Fruit fly (Drosophila melanogaster) whole organism, adult: Measurements from ENCODE around the gene CG15211.

Experiments
- CG11617 ChIP-seq: fragments of 200-800 bp; sonication (Bioruptor generic); optimal IDR thresholded peaks from 2 replicates; lab custom pipeline; 2017; ENCODE audit warnings: mild to moderate bottlenecking, missing biosample characterization, missing genetic modification reagents, missing genetic modification characterization
- CG12768 ChIP-seq: fragments of 200-800 bp; sonication (Bioruptor generic); optimal IDR thresholded peaks from 2 replicates; lab custom pipeline; 2017; ENCODE audit warnings: missing biosample characterization, missing genetic modification characterization, mild to moderate bottlenecking, moderate library complexity, missing genetic modification reagents
- CG14711 ChIP-seq: fragments of 200-800 bp; sonication (Bioruptor generic); optimal IDR thresholded peaks from 2 replicates; lab custom pipeline; 2018; ENCODE audit warnings: missing biosample characterization, mild to moderate bottlenecking, missing genetic modification characterization, moderate library complexity
- CG1620 ChIP-seq: fragments of 200-800 bp; sonication (Bioruptor generic); optimal IDR thresholded peaks from 2 replicates; lab custom pipeline; 2016; ENCODE audit warnings: missing biosample characterization, missing genetic modification characterization
- CG33017 ChIP-seq: fragments of 200-800 bp; sonication (Bioruptor generic); optimal IDR thresholded peaks from 2 replicates; lab custom pipeline; 2018; ENCODE audit warnings: missing biosample characterization, mild to moderate bottlenecking, missing genetic modification characterization, moderate library complexity
- CG5204 ChIP-seq: fragments of 200-800 bp; sonication (Bioruptor generic); optimal IDR thresholded peaks from 2 replicates; lab custom pipeline; 2016; ENCODE audit warnings: missing biosample characterization, missing genetic modification characterization
- CG7101 ChIP-seq: fragments of 200-800 bp; sonication (Bioruptor generic); optimal IDR thresholded peaks from 2 replicates; lab custom pipeline; 2018; ENCODE audit warnings: missing biosample characterization, mild to moderate bottlenecking, missing genetic modification characterization, moderate library complexity
- Clk ChIP-seq: fragments of 200-800 bp; sonication (Bioruptor generic); optimal IDR thresholded peaks from 2 replicates; lab custom pipeline; 2017; ENCODE audit warnings: missing biosample characterization, missing genetic modification characterization
- Crg-1 ChIP-seq: fragments of 200-800 bp; sonication (Bioruptor generic); optimal IDR thresholded peaks from 2 replicates; lab custom pipeline; 2016; ENCODE audit warnings: missing biosample characterization, missing genetic modification characterization
- Hr96 ChIP-seq: fragments of 200-800 bp; sonication (Bioruptor generic); optimal IDR thresholded peaks from 2 replicates; lab custom pipeline; 2016; ENCODE audit warnings: missing biosample characterization, missing genetic modification characterization
- Mnt ChIP-seq: fragments of 200-800 bp; sonication (Bioruptor generic); optimal IDR thresholded peaks from 2 replicates; lab custom pipeline; 2016; ENCODE audit warnings: missing biosample characterization, mild to moderate bottlenecking, missing genetic modification characterization
- bab1 ChIP-seq: fragments of 200-800 bp; sonication (Bioruptor generic); optimal IDR thresholded peaks from 3 replicates; lab custom pipeline; 2019; ENCODE audit warnings: missing biosample characterization, mild to moderate bottlenecking, missing genetic modification characterization, moderate library complexity
- cic ChIP-seq: fragments of 200-800 bp; sonication (Bioruptor generic); optimal IDR thresholded peaks from 2 replicates; lab custom pipeline; 2017; ENCODE audit warnings: missing biosample characterization, mild to moderate bottlenecking, missing genetic modification characterization, moderate library complexity
- cnc ChIP-seq, 2 experiments: fragments of >200 bp; optimal IDR thresholded peaks; 2 replicates each; lab custom pipeline; 2017
- kay ChIP-seq: fragments of 200-800 bp; sonication (Bioruptor generic); peaks from one replicate; lab custom pipeline; 2016; ENCODE audit warnings: missing biosample characterization, missing genetic modification characterization, borderline replicate concordance
- ovo ChIP-seq: fragments of 200-800 bp; sonication (Bioruptor generic); optimal IDR thresholded peaks from 2 replicates; lab custom pipeline; 2016; ENCODE audit warnings: missing biosample characterization, missing genetic modification characterization
- pad ChIP-seq: fragments of 200-800 bp; sonication (Bioruptor generic); optimal IDR thresholded peaks from 3 replicates; lab custom pipeline; 2017; ENCODE audit warnings: missing biosample characterization, missing genetic modification characterization, mild to moderate bottlenecking, moderate library complexity, missing genetic modification reagents
- tj ChIP-seq: fragments of 200-800 bp; sonication (Bioruptor generic); optimal IDR thresholded peaks from 3 replicates; lab custom pipeline; 2017; ENCODE audit warnings: missing biosample characterization, mild to moderate bottlenecking, missing genetic modification characterization, moderate library complexity
- toe ChIP-seq: fragments of 200-800 bp; sonication (Bioruptor generic); optimal IDR thresholded peaks from 2 replicates; lab custom pipeline; 2016; ENCODE audit warnings: missing biosample characterization, missing genetic modification characterization

CG15211 gene

DNA sequence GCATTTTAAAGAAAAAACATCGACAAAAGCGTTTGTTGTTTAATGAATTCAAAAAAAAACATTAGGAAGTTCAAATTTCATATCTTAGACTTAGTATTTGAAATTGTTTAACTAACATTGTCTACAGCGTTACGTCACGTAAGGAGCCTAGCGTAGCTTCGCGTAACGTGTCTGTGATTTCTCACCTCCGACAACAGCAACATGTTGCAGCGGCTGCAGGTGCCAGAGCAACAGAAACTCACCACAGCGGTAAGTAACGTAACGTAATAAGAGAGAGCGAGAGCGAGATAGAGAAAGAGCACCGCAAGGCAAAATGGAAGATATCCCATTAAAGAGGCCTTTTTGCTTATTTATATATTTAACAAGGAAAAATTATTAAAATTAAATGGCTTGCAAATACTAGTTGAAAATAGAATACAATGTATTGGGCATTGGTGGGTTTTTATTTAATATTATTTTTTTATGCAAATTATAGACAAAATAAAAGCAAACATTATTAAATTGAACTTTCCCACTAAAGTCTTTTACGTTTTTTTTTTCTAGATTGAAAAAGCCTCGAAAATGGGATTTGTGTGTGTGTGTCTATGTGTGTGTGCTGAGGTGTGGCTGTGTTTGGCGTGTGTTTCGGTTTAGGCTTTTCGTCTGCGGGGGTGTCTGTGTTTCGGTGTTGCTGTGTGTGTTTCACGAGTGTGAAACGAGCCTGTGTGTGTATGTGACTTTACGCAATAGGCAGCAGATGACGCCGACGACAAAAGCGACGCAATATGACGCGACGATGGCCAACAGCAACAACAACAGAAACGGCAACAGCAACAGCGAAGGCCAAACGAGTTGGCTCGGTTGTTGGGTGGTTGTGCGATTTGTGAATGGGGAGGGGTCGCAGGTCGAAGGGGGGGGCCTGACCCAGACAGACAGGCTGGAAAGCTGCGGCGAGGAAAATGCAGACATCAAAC, 42.1 kb upstream of the CG15211 start:
- TF ChIP-seq Crg-1 (GFP tag; lab: Kevin White, UChicago) (no peak), Clk (GFP tag; lab: Kevin White, UChicago) (no peak), CG5204 (GFP tag; lab: Kevin White, UChicago) (no peak), CG7101 (tag; lab: Kevin White, UChicago) (no peak), cnc (optimal IDR thresholded peaks at IDR 0.05; lab: Kevin White, UChicago) (no peak), pad (GFP tag; lab: Kevin White, UChicago) (no peak), ovo (no peak), kay (no peak), toe (GFP tag; lab: Kevin White, UChicago) (no peak), tj (GFP tag; lab: Kevin White, UChicago) (no peak), CG14711 (tag; lab: Kevin White, UChicago) (no peak), CG33017 (tag; lab: Kevin White, UChicago) (no peak), Hr96 (GFP tag; lab: Kevin White, UChicago) (no peak), cic (GFP tag; lab: Kevin White, UChicago) (no peak), CG1620 (no peak), Mnt (no peak)

DNA sequence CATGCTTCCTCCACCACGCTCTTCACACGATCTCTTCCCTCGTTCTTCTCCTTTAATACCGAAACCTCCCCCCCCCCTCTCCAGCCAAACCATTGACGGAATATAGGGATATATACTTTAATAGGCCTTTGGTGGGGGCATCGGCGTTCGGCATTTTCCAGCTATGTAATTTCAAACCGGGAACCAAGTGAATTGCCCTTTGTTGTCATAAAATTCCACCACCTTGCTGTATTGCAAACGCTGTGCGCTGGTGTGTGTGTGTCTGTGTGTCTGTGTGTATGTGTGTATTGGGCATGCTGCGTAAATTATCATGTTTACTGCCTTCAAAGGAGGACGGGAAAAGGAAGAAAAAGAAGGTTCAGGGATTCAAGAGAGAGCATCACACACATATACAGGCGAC, 41.0 kb upstream of the CG15211 start:
- TF ChIP-seq CG33017 (tag; lab: Kevin White, UChicago) (no peak), CG11617 (GFP tag; lab: Kevin White, UChicago) (no peak), tj (GFP tag; lab: Kevin White, UChicago) (peak; percentile 18), Mnt (no peak), ovo (no peak), pad (GFP tag; lab: Kevin White, UChicago) (peak; percentile 16)

DNA sequence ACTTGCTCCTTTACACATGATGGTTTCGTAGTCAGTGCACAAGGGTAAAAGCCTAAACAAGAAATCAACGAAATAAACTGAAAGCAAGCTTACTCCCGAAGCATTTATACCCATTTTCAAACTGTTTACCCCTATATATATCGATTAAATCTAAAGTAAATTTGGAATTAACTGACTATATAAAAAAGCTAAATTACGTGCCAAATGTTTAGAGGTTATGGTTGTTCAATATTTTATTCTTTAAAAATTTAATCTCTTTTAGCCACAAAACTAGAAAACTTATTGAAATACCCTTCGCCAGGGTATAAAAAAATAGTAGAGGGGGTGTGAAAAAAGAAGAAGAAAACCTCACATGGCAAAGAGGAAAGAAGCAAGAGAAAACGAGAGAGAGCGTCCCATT, 40.5 kb upstream of the CG15211 start:
- no peak for TF ChIP-seq cic (GFP tag; lab: Kevin White, UChicago)
- TF ChIP-seq CG12768 (GFP tag; lab: Kevin White, UChicago): no peak
- no peak for TF ChIP-seq CG11617 (GFP tag; lab: Kevin White, UChicago)
- no peak for TF ChIP-seq bab1 (GFP tag; lab: Kevin White, UChicago)
- no peak for TF ChIP-seq CG7101 (tag; lab: Kevin White, UChicago)
- no peak for TF ChIP-seq ovo
- no peak for TF ChIP-seq Crg-1 (GFP tag; lab: Kevin White, UChicago)
- no peak for TF ChIP-seq CG14711 (tag; lab: Kevin White, UChicago)
- TF ChIP-seq Clk (GFP tag; lab: Kevin White, UChicago): no peak
- TF ChIP-seq kay: no peak
- TF ChIP-seq pad (GFP tag; lab: Kevin White, UChicago): no peak
- TF ChIP-seq toe (GFP tag; lab: Kevin White, UChicago): no peak
- TF ChIP-seq CG1620: no peak
- no peak for TF ChIP-seq CG5204 (GFP tag; lab: Kevin White, UChicago)

DNA sequence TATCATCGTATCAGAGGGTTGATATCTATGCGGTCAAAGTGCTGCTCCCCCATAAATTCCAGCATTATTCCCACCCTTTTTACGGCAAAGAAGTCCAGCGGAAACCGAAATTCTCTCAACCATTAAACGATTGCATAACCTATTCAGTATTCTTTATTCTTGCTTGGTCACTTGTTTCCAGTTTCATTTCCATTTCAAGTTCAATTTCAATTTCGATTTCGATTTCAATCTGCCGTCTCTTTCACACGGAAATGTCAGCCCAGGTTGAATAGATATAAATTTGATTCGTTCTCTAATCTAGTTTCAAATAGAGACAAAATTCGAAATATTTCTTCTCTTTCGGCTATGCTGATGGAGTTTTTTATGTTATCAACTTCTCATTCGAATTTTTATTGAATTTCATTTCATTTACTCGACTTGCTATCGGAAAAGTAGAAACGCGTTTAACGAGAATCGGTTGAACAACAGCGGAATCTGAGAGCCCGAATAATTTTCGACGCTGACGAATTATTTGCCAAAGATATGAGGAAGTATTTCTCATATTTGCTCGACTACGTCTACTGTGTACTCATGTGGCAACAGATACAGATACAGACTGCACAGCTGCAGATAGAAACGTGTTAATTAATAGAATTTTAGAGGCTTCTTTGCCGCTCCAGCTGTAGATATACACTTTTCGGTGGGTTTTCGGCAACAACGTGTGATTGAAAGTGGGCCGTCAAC, 39.4 kb upstream of the CG15211 start:
- TF ChIP-seq CG5204 (GFP tag; lab: Kevin White, UChicago): no peak
- no peak for TF ChIP-seq Crg-1 (GFP tag; lab: Kevin White, UChicago)
- TF ChIP-seq kay: no peak
- no peak for TF ChIP-seq Hr96 (GFP tag; lab: Kevin White, UChicago)
- no peak for TF ChIP-seq CG14711 (tag; lab: Kevin White, UChicago)
- no peak for TF ChIP-seq CG11617 (GFP tag; lab: Kevin White, UChicago)
- TF ChIP-seq cnc (optimal IDR thresholded peaks at IDR 0.05; lab: Kevin White, UChicago): no peak
- TF ChIP-seq CG33017 (tag; lab: Kevin White, UChicago): no peak
- TF ChIP-seq pad (GFP tag; lab: Kevin White, UChicago): no peak
- no peak for TF ChIP-seq ovo
- TF ChIP-seq Mnt: no peak
- TF ChIP-seq toe (GFP tag; lab: Kevin White, UChicago): no peak
- no peak for TF ChIP-seq CG7101 (tag; lab: Kevin White, UChicago)

DNA sequence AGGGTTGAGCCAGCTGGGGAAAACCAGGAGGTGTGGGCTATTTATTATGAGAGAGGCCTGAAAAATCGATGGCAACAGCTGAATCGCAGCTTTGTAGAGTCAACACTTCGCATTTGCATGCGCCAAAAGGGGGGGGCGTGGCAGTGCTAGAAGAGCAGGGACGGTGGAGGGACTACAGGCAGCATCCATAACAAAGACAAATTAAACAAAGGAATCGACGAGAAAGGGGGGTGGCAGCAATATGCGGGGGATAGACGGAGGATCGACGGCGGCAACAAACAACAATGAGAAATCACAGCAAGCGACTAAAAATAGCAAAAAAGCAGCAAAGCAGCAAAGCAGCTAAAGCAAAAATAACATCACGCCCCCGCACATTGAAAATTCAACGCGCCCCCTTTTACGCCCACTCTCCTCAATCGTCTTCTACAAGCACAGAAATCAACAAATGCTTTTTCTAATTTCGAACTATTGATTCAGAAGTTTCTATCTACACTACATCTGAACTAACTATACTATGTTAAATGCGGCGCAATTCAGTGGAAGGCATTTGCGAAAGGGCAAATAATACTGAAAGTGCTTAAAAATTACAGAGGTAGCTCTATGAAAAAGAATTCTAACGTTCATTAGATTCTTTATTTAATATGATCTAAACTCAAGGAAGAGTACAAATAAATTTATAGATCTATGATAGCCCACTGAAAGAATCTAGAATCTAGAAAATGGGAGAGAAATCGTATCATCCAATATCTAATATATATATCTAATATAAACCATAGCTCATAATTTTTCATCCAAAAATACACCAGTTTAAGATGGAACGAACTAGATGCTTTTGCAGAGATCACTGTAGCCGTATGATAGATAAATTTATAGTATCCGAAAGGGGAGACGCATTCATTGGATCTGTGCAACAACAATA, 37.3 kb upstream of the CG15211 start:
- TF ChIP-seq CG14711 (tag; lab: Kevin White, UChicago): peak; percentile 60
- no peak for TF ChIP-seq tj (GFP tag; lab: Kevin White, UChicago)
- no peak for TF ChIP-seq cic (GFP tag; lab: Kevin White, UChicago)
- no peak for TF ChIP-seq CG33017 (tag; lab: Kevin White, UChicago)
- peak; percentile 56 for TF ChIP-seq CG7101 (tag; lab: Kevin White, UChicago)
- no peak for TF ChIP-seq ovo
- no peak for TF ChIP-seq cnc (optimal IDR thresholded peaks at IDR 0.05; lab: Kevin White, UChicago)
- no peak for TF ChIP-seq Clk (GFP tag; lab: Kevin White, UChicago)
- peak; percentile 6 for TF ChIP-seq kay
